Fruit fly (Drosophila melanogaster): Measurements from ENCODE around the gene crb.

The crb gene

dm6 chr3R:24252494-24252893 is 42.4 kb upstream of the crb start, which contains the start of gene beta-PheRS (continued):
- no peak for TF ChIP-seq CG1529 (GFP tag; optimal IDR thresholded peaks at IDR 0.05)
- peak; percentile 35 for TF ChIP-seq Camta (GFP tag; optimal IDR thresholded peaks at IDR 0.05)
- peak; percentile 76 for TF ChIP-seq CG12391 (tag; optimal IDR thresholded peaks at IDR 0.05)
- TF ChIP-seq Opbp (GFP tag; IDR thresholded peaks at IDR 0.05; ENCODE audit: partially characterized antibody): peak; percentile 94
- TF ChIP-seq CG3838 (GFP tag; optimal IDR thresholded peaks at IDR 0.05): no peak
- no peak for TF ChIP-seq br (optimal IDR thresholded peaks at IDR 0.05)
- peak; percentile 97 for TF ChIP-seq amos (GFP tag; IDR thresholded peaks at IDR 0.05; ENCODE audit: partially characterized antibody)
- no peak for TF ChIP-seq sim (GFP tag; IDR thresholded peaks at IDR 0.05)
- TF ChIP-seq pan (optimal IDR thresholded peaks at IDR 0.05): no peak
- peak in 1 of 2 experiments; percentile 46 for TF ChIP-seq pan (GFP tag; optimal IDR thresholded peaks at IDR 0.05 in 1 of 2, IDR thresholded peaks at IDR 0.05 in 1 of 2)
- TF ChIP-seq CG10147 (GFP tag; optimal IDR thresholded peaks at IDR 0.05): no peak
- no peak for TF ChIP-seq CG8924 (tag; optimal IDR thresholded peaks at IDR 0.05)
- TF ChIP-seq CG4820 (GFP tag; optimal IDR thresholded peaks at IDR 0.05): peak; percentile 31
- no peak for TF ChIP-seq dati (GFP tag; IDR thresholded peaks at IDR 0.05)
- no peak for TF ChIP-seq CG31388 (GFP tag; optimal IDR thresholded peaks at IDR 0.05)
- peak; percentile 68 for TF ChIP-seq HmgD (GFP tag; optimal IDR thresholded peaks at IDR 0.05)
- TF ChIP-seq CG30403 (GFP tag; optimal IDR thresholded peaks at IDR 0.05): peak; percentile 61
- TF ChIP-seq zen2 (GFP tag; IDR thresholded peaks at IDR 0.05; ENCODE audit: partially characterized antibody): peak; percentile 89
- peak; percentile 74 for TF ChIP-seq Antp (GFP tag; optimal IDR thresholded peaks at IDR 0.05)
- TF ChIP-seq ind (GFP tag; optimal IDR thresholded peaks at IDR 0.05): no peak
- no peak for TF ChIP-seq grn (GFP tag; optimal IDR thresholded peaks at IDR 0.05)
- no peak for TF ChIP-seq Meics (GFP tag; optimal IDR thresholded peaks at IDR 0.05)
- no peak for TF ChIP-seq ATbp (GFP tag; optimal IDR thresholded peaks at IDR 0.05)
- peak; percentile 12 for TF ChIP-seq ash1 (GFP tag; optimal IDR thresholded peaks at IDR 0.05)
- TF ChIP-seq CG2199 (GFP tag; IDR thresholded peaks at IDR 0.05): peak; percentile 71; the same call in 1 of the 3 replicates
- peak; percentile 98 for TF ChIP-seq YL-1 (GFP tag; optimal IDR thresholded peaks at IDR 0.05)
- TF ChIP-seq danr (GFP tag; IDR thresholded peaks at IDR 0.05): no peak
- no peak for TF ChIP-seq gce (GFP tag; IDR thresholded peaks at IDR 0.05)
- no peak for TF ChIP-seq nom (GFP tag; optimal IDR thresholded peaks at IDR 0.05)
- peak; percentile 53 for TF ChIP-seq CG17186 (GFP tag; optimal IDR thresholded peaks at IDR 0.05)
- peak; percentile 96 for TF ChIP-seq Bgb (GFP tag; IDR thresholded peaks at IDR 0.05; ENCODE audit: partially characterized antibody)
- no peak for TF ChIP-seq CG18764 (GFP tag; optimal IDR thresholded peaks at IDR 0.05)
- TF ChIP-seq usp (GFP tag; optimal IDR thresholded peaks at IDR 0.05): no peak
- TF ChIP-seq CG12769 (tag; optimal IDR thresholded peaks at IDR 0.05): no peak
- TF ChIP-seq Sry-δ (GFP tag; optimal IDR thresholded peaks at IDR 0.05): peak; percentile 81
- no peak for TF ChIP-seq gt (GFP tag; IDR thresholded peaks at IDR 0.05)
- peak; percentile 4 for TF ChIP-seq CG18476 (GFP tag; optimal IDR thresholded peaks at IDR 0.05)
- peak; percentile 86 for TF ChIP-seq CG9932 (GFP tag; IDR thresholded peaks at IDR 0.05)
- TF ChIP-seq yki (optimal IDR thresholded peaks at IDR 0.05): no peak
- TF ChIP-seq crc (GFP tag; optimal IDR thresholded peaks at IDR 0.05): no peak
- TF ChIP-seq CG15696 (tag; optimal IDR thresholded peaks at IDR 0.05): peak; percentile 22
- TF ChIP-seq Dip2 (GFP tag; IDR thresholded peaks at IDR 0.05): no peak
- no peak for TF ChIP-seq CG14667 (GFP tag; IDR thresholded peaks at IDR 0.05)
- no peak for TF ChIP-seq D19B (GFP tag; optimal IDR thresholded peaks at IDR 0.05)
- peak; percentile 91 for TF ChIP-seq row (GFP tag; IDR thresholded peaks at IDR 0.05)
- peak; percentile 78 for TF ChIP-seq CG32532 (GFP tag; IDR thresholded peaks at IDR 0.05)
- no peak for TF ChIP-seq sens (GFP tag)
- TF ChIP-seq Dad (GFP tag; optimal IDR thresholded peaks at IDR 0.05): peak; percentile 18
- TF ChIP-seq TFAM (GFP tag; optimal IDR thresholded peaks at IDR 0.05): no peak
- no peak for TF ChIP-seq Poxn (GFP tag; IDR thresholded peaks at IDR 0.05)
- peak; percentile 48 for TF ChIP-seq CG7786 (GFP tag; optimal IDR thresholded peaks at IDR 0.05)
- no peak for TF ChIP-seq CG4360 (GFP tag; IDR thresholded peaks at IDR 0.05)
- no peak for TF ChIP-seq CG30431 (GFP tag; optimal IDR thresholded peaks at IDR 0.05)
- TF ChIP-seq Gsc (GFP tag; IDR thresholded peaks at IDR 0.05): no peak

Measured in whole organism, embryonic.